Worm (Caenorhabditis elegans) whole organism, late embryonic: Measurements from ENCODE around the gene sru-15.

ENCODE experiments used
- C08G9.2 ChIP-seq: sonication (generic microtip); optimal IDR thresholded peaks from 2 replicates; lab custom pipeline; 2016; ENCODE audit warnings: mild to moderate bottlenecking, missing genetic modification characterization, moderate library complexity, missing compliant biosample characterization
- C38D4.7 ChIP-seq: fragments of 200-800 bp; sonication (Bioruptor generic); optimal IDR thresholded peaks from 2 replicates; lab custom pipeline; 2018; ENCODE audit warnings: mild to moderate bottlenecking, missing genetic modification characterization, moderate library complexity, missing compliant biosample characterization
- F13H6.1 ChIP-seq: sonication (generic microtip); optimal IDR thresholded peaks from 2 replicates; lab custom pipeline; 2016; ENCODE audit warnings: missing genetic modification characterization, missing compliant biosample characterization
- K02D7.2 ChIP-seq: sonication (generic microtip); optimal IDR thresholded peaks from 2 replicates; lab custom pipeline; 2017; ENCODE audit warnings: mild to moderate bottlenecking, missing genetic modification characterization, missing compliant biosample characterization
- K09A11.1 ChIP-seq: sonication (generic microtip); optimal IDR thresholded peaks from 2 replicates; lab custom pipeline; 2017; ENCODE audit warnings: antibody characterized with exemption, mild to moderate bottlenecking, missing genetic modification characterization, missing compliant biosample characterization; ENCODE audit not compliant: insufficient read depth
- T23F11.4 ChIP-seq: fragments of 200-800 bp; sonication (Bioruptor generic); optimal IDR thresholded peaks from 2 replicates; lab custom pipeline; 2018; ENCODE audit warnings: mild to moderate bottlenecking, missing genetic modification characterization, missing compliant biosample characterization
- ahr-1 ChIP-seq: sonication (generic microtip); optimal IDR thresholded peaks from 2 replicates; lab custom pipeline; 2016; ENCODE audit warnings: missing genetic modification characterization, missing compliant biosample characterization
- ceh-14 ChIP-seq: sonication (generic microtip); optimal IDR thresholded peaks from 2 replicates; lab custom pipeline; 2016; ENCODE audit warnings: missing genotype, missing genetic modification characterization, missing compliant biosample characterization
- ceh-19 ChIP-seq: fragments of 200-800 bp; sonication (Bioruptor generic); optimal IDR thresholded peaks from 2 replicates; lab custom pipeline; 2018; ENCODE audit warnings: mild to moderate bottlenecking, missing genetic modification characterization, missing compliant biosample characterization
- ceh-2 ChIP-seq: sonication (generic microtip); optimal IDR thresholded peaks from 2 replicates; lab custom pipeline; 2016; ENCODE audit warnings: missing genotype, missing genetic modification characterization, missing compliant biosample characterization
- ceh-31 ChIP-seq: sonication (generic microtip); optimal IDR thresholded peaks from 2 replicates; lab custom pipeline; 2016; ENCODE audit warnings: missing genetic modification characterization, missing compliant biosample characterization
- ceh-6 ChIP-seq: fragments of 200-800 bp; sonication (Bioruptor generic); optimal IDR thresholded peaks from 2 replicates; lab custom pipeline; 2018; ENCODE audit warnings: mild to moderate bottlenecking, missing genetic modification characterization, missing compliant biosample characterization
- ceh-9 ChIP-seq: sonication (generic microtip); optimal IDR thresholded peaks from 2 replicates; lab custom pipeline; 2016; ENCODE audit warnings: mild to moderate bottlenecking, missing genetic modification characterization, inconsistent platforms, missing compliant biosample characterization
- dmd-4 ChIP-seq: sonication (generic microtip); optimal IDR thresholded peaks from 2 replicates; lab custom pipeline; 2016; ENCODE audit warnings: borderline replicate concordance, missing genetic modification characterization, missing compliant biosample characterization
- dve-1 ChIP-seq: sonication (generic microtip); optimal IDR thresholded peaks from 2 replicates; lab custom pipeline; 2017; ENCODE audit warnings: antibody characterized with exemption, mild to moderate bottlenecking, missing genetic modification characterization, missing compliant biosample characterization
- ets-4 ChIP-seq: sonication (generic microtip); optimal IDR thresholded peaks from 2 replicates; lab custom pipeline; 2016; ENCODE audit warnings: missing genetic modification characterization, missing compliant biosample characterization
- eyg-1 ChIP-seq: sonication (generic microtip); optimal IDR thresholded peaks from 2 replicates; lab custom pipeline; 2016; ENCODE audit warnings: missing genotype, missing genetic modification characterization, missing compliant biosample characterization
- gmeb-2 ChIP-seq: sonication (generic microtip); optimal IDR thresholded peaks from 2 replicates; lab custom pipeline; 2016; ENCODE audit warnings: missing genetic modification characterization, inconsistent platforms, missing compliant biosample characterization
- hlh-13 ChIP-seq: fragments of 200-800 bp; sonication (Bioruptor generic); optimal IDR thresholded peaks from 2 replicates; lab custom pipeline; 2018; ENCODE audit warnings: mild to moderate bottlenecking, missing genetic modification characterization, missing compliant biosample characterization
- hlh-8 ChIP-seq: sonication (generic microtip); optimal IDR thresholded peaks from 2 replicates; lab custom pipeline; 2016; ENCODE audit warnings: missing genotype, missing genetic modification characterization, missing compliant biosample characterization
- lin-11 ChIP-seq: fragments of 200-800 bp; sonication (Bioruptor generic); optimal IDR thresholded peaks from 2 replicates; lab custom pipeline; 2018; ENCODE audit warnings: mild to moderate bottlenecking, missing genetic modification characterization, missing compliant biosample characterization
- mec-3 ChIP-seq: sonication (generic microtip); optimal IDR thresholded peaks from 2 replicates; lab custom pipeline; 2016; ENCODE audit warnings: borderline replicate concordance, missing genetic modification characterization, missing compliant biosample characterization
- nfya-1 ChIP-seq: sonication (generic microtip); optimal IDR thresholded peaks from 2 replicates; lab custom pipeline; 2017; ENCODE audit warnings: missing genetic modification characterization, mild to moderate bottlenecking, missing compliant biosample characterization, antibody characterized with exemption, moderate library complexity
- npax-4 ChIP-seq: sonication (generic microtip); optimal IDR thresholded peaks from 2 replicates; lab custom pipeline; 2016; ENCODE audit warnings: missing genetic modification characterization, missing compliant biosample characterization
- odd-2 ChIP-seq: sonication (generic microtip); optimal IDR thresholded peaks from 2 replicates; lab custom pipeline; 2017; ENCODE audit warnings: antibody characterized with exemption, mild to moderate bottlenecking, missing genetic modification characterization, missing compliant biosample characterization
- pat-9 ChIP-seq: fragments of 200-800 bp; sonication (Bioruptor generic); optimal IDR thresholded peaks from 2 replicates; lab custom pipeline; 2018; ENCODE audit warnings: mild to moderate bottlenecking, missing genetic modification characterization, moderate library complexity, missing compliant biosample characterization
- pha-4 ChIP-seq: fragments of 150-350 bp; optimal IDR thresholded peaks from 2 replicates; lab custom pipeline; 2018; ENCODE audit warnings: missing biosample characterization, missing genetic modification reagents, missing genetic modification characterization
- sdc-2 ChIP-seq: sonication (generic microtip); optimal IDR thresholded peaks from 2 replicates; lab custom pipeline; 2016; ENCODE audit warnings: missing genotype, missing genetic modification characterization, missing compliant biosample characterization
- syd-9 ChIP-seq: sonication (generic microtip); optimal IDR thresholded peaks from 2 replicates; lab custom pipeline; 2016; ENCODE audit warnings: mild to moderate bottlenecking, missing genetic modification characterization, moderate library complexity, missing compliant biosample characterization
- unc-3 ChIP-seq, 2 experiments: fragments of 200-800 bp in 1 of 2; sonication (Bioruptor generic) in 1 of 2; sonication (generic microtip) in 1 of 2; conservative IDR thresholded peaks in 1 of 2; optimal IDR thresholded peaks in 1 of 2; 2 replicates each; pipeline versions ENCODE4 v1.3.6 to Lab custom; 2016 to 2022; ENCODE audit warnings: missing compliant biosample characterization in 2 of 2, missing genetic modification characterization in 2 of 2, missing genetic modification reagents in 1 of 2

sru-15 gene

DNA sequence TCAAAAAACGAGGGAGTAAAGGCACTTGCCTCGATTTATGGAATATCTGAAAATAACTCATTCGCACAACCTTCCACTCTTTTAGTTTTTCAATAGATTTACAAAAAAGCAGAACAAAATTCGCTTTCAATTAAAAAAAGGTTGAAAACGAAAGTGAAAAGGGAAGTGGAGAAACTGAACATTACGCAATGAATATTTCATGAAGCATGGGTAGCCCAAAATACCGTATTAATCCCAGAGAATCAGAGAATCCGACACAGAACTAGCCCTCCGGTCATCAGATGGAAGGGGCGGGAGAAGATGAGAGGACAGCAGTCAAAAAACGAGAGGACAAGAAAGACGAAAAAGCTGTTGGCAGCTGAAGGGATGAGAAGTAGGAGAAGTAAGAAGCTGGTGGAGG is 24.5 kb upstream of the sru-15 start, which contains the start of gene C30H6.5 (continued):
- TF ChIP-seq gmeb-2 (tag; lab: Kevin White, UChicago), result no peak

DNA sequence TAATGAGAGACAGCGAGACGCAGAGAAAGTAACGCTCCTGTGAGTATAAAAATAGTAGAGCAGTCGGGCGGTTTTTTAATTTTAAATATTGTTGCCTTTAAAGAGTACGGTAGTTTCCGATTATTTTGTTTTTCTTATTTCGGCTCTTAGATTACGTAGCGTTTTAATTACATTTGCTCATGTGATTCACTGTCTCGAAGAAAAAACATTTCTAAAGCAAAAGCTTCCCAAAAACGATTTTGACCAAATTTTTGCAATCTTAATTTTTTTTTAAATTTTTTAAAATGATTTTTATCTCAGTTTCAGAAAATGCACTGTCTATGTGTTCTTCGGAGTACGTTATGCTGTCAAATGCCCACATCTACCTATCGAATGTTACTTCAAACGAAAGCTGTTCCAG is 19.9 kb upstream of the sru-15 start, which contains the start of gene haf-1:
Gene haf-1 (plus strand): TSS at position 301 of the 400 bp plus-strand sequence.
- TF ChIP-seq F13H6.1 (tag; lab: Kevin White, UChicago), result no peak
- no peak for TF ChIP-seq npax-4
- TF ChIP-seq mec-3, result no peak
- no peak for TF ChIP-seq ceh-9
- TF ChIP-seq syd-9 (tag; lab: Kevin White, UChicago), result no peak
- no peak for TF ChIP-seq ets-4 (tag; lab: Kevin White, UChicago)
- TF ChIP-seq sdc-2 (tag; lab: Kevin White, UChicago), result no peak
- no peak for TF ChIP-seq eyg-1 (tag; lab: Kevin White, UChicago)

DNA sequence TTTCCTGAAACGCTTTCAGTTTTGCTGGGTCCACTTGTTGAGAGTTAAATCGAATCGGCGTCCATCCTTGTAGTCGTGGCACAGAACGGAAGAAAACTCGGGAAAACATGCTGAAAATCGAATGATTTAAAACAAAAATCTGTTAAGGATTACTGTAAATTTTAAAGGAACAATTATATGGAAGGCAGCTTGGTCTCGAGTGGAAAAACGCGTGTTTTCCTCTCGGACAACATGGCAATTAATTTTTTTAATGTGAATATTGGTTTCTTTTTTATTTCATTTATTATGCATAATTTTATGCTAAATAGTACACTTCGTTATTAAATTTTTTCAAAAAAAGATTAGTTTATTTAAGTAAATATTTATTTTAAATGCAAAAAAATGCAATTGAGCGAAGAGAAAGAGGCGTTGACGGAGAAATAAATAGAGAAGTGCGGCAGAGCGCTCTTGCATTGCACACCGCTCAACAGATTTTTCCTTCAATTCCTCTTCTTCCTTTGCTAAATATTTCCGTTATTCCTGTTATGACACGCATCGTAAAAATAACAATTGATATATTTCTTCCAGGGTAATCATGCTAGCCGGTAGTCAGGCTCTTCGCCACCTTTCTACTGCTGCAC is 15.8 kb upstream of the sru-15 start, which contains the start of the genes C30H6.9 and dlat-2:
Gene C30H6.9 (minus strand): TSS at position 110 of the 620 bp plus-strand sequence.
Gene dlat-2 (plus strand): TSS at position 566 of the 620 bp plus-strand sequence.
- TF ChIP-seq lin-11, result no peak
- TF ChIP-seq ceh-31 (tag; lab: Kevin White, UChicago), result peak; percentile 31
- TF ChIP-seq dmd-4 (tag; lab: Kevin White, UChicago), result no peak

DNA sequence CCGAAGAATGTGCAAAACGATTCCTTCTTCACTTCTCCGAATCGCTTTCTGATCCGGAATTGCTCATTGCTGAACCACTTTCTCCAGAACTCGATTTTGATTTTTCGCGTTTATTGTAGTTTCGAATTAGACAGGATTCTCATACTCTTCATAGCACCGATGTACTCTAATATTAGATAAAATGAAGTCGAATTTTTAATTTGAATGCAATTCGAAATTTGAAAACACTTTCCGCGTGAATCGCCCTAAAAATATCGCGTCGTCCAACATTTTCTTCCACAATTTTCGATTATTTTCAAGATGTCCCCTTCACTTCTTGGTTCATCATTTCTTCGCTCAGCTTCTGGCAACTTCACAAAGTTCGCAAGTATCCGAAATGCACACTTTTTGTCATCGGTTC is 14.0 kb upstream of the sru-15 start, which contains the start of gene C30H6.8:
Gene C30H6.8 (plus strand): TSS at position 301 of the 400 bp plus-strand sequence.
- TF ChIP-seq unc-3 (GFP tag; conservative IDR thresholded peaks at IDR 0.05; lab: Robert Waterston, UW), result no peak
- no peak for TF ChIP-seq unc-3 (tag; optimal IDR thresholded peaks at IDR 0.05; lab: Kevin White, UChicago)
- no peak for TF ChIP-seq nfya-1 (tag; lab: Kevin White, UChicago)
- TF ChIP-seq mec-3, result no peak
- TF ChIP-seq npax-4, result no peak
- TF ChIP-seq K09A11.1, result no peak
- TF ChIP-seq C08G9.2, result no peak
- TF ChIP-seq ceh-14 (tag; lab: Kevin White, UChicago), result no peak
- TF ChIP-seq ceh-2, result no peak
- TF ChIP-seq ceh-19 (GFP tag; lab: Kevin White, UChicago), result no peak
- TF ChIP-seq ceh-31 (tag; lab: Kevin White, UChicago), result no peak
- no peak for TF ChIP-seq K02D7.2 (tag; lab: Kevin White, UChicago)
- TF ChIP-seq C38D4.7 (GFP tag; lab: Kevin White, UChicago), result no peak
- TF ChIP-seq hlh-13 (GFP tag; lab: Kevin White, UChicago), result no peak
- TF ChIP-seq pha-4 (tag; lab: Kevin White, UChicago), result no peak
- no peak for TF ChIP-seq ceh-6 (GFP tag; lab: Kevin White, UChicago)
- no peak for TF ChIP-seq odd-2 (tag; lab: Kevin White, UChicago)
- TF ChIP-seq pat-9 (tag; lab: Kevin White, UChicago), result no peak
- TF ChIP-seq ahr-1, result no peak
- no peak for TF ChIP-seq dve-1 (tag; lab: Kevin White, UChicago)
- no peak for TF ChIP-seq T23F11.4 (GFP tag; lab: Kevin White, UChicago)
- TF ChIP-seq, all 69 proteins: peak for 0

DNA sequence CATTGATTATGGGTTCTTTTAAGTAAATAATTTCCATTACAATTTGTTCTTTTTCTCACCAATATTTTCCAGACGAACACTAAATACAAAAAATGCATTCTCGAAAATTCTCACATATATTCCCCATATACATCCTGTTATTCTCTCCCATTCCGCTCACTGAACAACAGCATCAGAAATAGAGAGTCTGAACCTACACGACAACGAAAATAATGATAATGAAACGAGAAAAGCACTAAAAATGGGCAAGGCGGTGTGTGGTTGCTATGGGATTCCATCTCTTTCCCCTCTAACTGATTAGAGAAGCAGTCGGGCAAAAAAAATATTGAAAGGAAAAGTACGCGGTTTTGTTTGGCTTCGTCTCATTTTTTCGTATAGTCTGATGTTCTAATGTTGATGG is 13.0 kb upstream of the sru-15 start, which contains the start of gene C30H6.12:
Gene C30H6.12 (plus strand): TSS at position 301 of the 400 bp plus-strand sequence.
- TF ChIP-seq hlh-8 (tag; lab: Kevin White, UChicago), result no peak
